Worm (Caenorhabditis elegans): ENCODE results near the gene M163.8.

DNA sequence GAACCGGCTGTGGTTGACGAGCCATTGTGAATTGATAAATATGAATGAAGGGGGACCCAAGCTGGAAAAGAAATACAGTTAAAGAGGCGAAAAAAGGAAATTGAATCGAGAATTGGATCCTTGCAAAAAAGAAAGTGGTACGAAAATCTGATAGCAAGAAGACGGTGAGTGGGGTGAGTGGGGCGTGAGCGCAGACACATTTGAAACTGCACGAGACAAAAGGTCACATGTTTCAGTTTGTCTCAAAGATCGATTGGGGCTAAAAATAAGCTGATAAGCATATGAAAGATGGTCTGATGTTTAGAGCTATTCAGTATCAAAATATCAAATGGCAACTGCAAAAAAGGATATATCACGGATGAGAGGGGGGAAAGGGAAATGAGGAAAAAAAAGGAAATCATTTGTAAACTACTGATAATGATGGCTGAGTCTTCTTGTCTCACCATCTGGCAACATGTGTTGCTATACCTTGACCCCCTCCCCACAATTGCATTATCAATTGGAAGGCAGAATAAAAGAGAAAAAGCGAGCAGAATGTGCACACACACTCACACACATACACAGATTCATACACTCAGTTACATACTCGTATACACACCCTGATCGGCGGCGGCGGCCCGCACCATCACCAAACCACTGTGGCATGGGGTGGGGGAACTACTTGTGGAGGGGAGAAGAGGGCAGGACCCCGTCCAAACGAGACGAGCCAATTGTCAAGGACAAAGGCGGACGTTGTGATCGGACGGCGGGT is 19.0 kb downstream of the M163.8 start, which contains the start of gene M163.1:
- TF ChIP-seq fkh-10 (GFP tag; optimal IDR thresholded peaks at IDR 0.05) (no peak), ztf-11 (tag; optimal IDR thresholded peaks at IDR 0.05) (no peak), sea-2 (GFP tag; optimal IDR thresholded peaks at IDR 0.05) (no peak), ztf-4 (tag; optimal IDR thresholded peaks at IDR 0.05) (no peak), nhr-23 (tag; optimal IDR thresholded peaks at IDR 0.05) (no peak), fos-1 (tag; optimal IDR thresholded peaks at IDR 0.05) (no peak), unc-39 (tag; optimal IDR thresholded peaks at IDR 0.05) (no peak), zag-1 (tag; optimal IDR thresholded peaks at IDR 0.05) (no peak), nhr-25 (tag; optimal IDR thresholded peaks at IDR 0.05) (peak; percentile 55), nhr-76 (tag; optimal IDR thresholded peaks at IDR 0.05) (no peak), ceh-82 (tag; optimal IDR thresholded peaks at IDR 0.05) (no peak)
